Fruit fly (Drosophila melanogaster) whole organism, embryonic: Measurements from ENCODE around the gene Gr98d.
A peak's percentile ranks its signal among the peaks of the same experiment; 100 is the strongest.

Experiments used
- CG1024 ChIP-seq: fragments of 200-800 bp; sonication (Bioruptor generic); IDR thresholded peaks from 2 replicates; pipeline ENCODE4 v1.3.6; 2022; ENCODE audit warnings: missing biosample characterization, missing genetic modification characterization
- CG10267 ChIP-seq: fragments of 200-800 bp; sonication (Bioruptor generic); optimal IDR thresholded peaks from 2 replicates; lab custom pipeline; 2018; ENCODE audit warnings: missing biosample characterization, mild to moderate bottlenecking, missing genetic modification characterization, moderate library complexity
- CG11504 ChIP-seq: fragments of 200-800 bp; sonication (Bioruptor generic); optimal IDR thresholded peaks from 3 replicates; lab custom pipeline; 2019; ENCODE audit warnings: missing biosample characterization, mild to moderate bottlenecking, missing genetic modification characterization, moderate library complexity
- CG12071 ChIP-seq: fragments of 200-800 bp; sonication (Bioruptor generic); optimal IDR thresholded peaks from 3 replicates; lab custom pipeline; 2018; ENCODE audit warnings: missing biosample characterization, mild to moderate bottlenecking, missing genetic modification characterization
- CG12104 ChIP-seq: fragments of 200-800 bp; sonication (Bioruptor generic); optimal IDR thresholded peaks from 3 replicates; lab custom pipeline; 2016; ENCODE audit warnings: missing biosample characterization, missing genetic modification characterization
- CG12299 ChIP-seq: fragments of 200-800 bp; sonication (Bioruptor generic); optimal IDR thresholded peaks from 2 replicates; lab custom pipeline; 2018; ENCODE audit warnings: missing biosample characterization, mild to moderate bottlenecking, missing genetic modification characterization
- CG1233 ChIP-seq: fragments of 200-800 bp; sonication (Bioruptor generic); optimal IDR thresholded peaks from 4 replicates; lab custom pipeline; 2018; ENCODE audit warnings: missing biosample characterization, mild to moderate bottlenecking, missing genetic modification characterization
- CG12769 ChIP-seq: fragments of 200-800 bp; sonication (Bioruptor generic); optimal IDR thresholded peaks from 2 replicates; lab custom pipeline; 2019; ENCODE audit warnings: missing biosample characterization, mild to moderate bottlenecking, missing genetic modification characterization, moderate library complexity
- CG15269 ChIP-seq: fragments of 200-800 bp; sonication (Bioruptor generic); optimal IDR thresholded peaks from 2 replicates; lab custom pipeline; 2018; ENCODE audit warnings: missing biosample characterization, mild to moderate bottlenecking, missing genetic modification characterization, moderate library complexity
- CG17361 ChIP-seq: fragments of 200-800 bp; sonication (Bioruptor generic); IDR thresholded peaks from 3 replicates; pipeline ENCODE4 v1.3.6; 2022; ENCODE audit warnings: missing biosample characterization, missing genetic modification characterization
- CG18619 ChIP-seq: fragments of 200-800 bp; sonication (Bioruptor generic); optimal IDR thresholded peaks from 3 replicates; lab custom pipeline; 2017; ENCODE audit warnings: missing biosample characterization, mild to moderate bottlenecking, missing genetic modification characterization
- CG2116 ChIP-seq: fragments of 200-800 bp; sonication (Bioruptor generic); optimal IDR thresholded peaks from 3 replicates; lab custom pipeline; 2018; ENCODE audit warnings: missing biosample characterization, mild to moderate bottlenecking, missing genetic modification characterization
- CG2678 ChIP-seq: fragments of 200-800 bp; sonication (Bioruptor generic); optimal IDR thresholded peaks from 3 replicates; lab custom pipeline; 2019; ENCODE audit warnings: missing biosample characterization, mild to moderate bottlenecking, missing genetic modification characterization, moderate library complexity
- CG2712 ChIP-seq: fragments of 200-800 bp; optimal IDR thresholded peaks from 3 replicates; lab custom pipeline; 2019; ENCODE audit warnings: missing biosample characterization, mild to moderate bottlenecking, missing genetic modification characterization, moderate library complexity
- CG30431 ChIP-seq: fragments of 200-800 bp; sonication (Bioruptor generic); optimal IDR thresholded peaks from 2 replicates; lab custom pipeline; 2017; ENCODE audit warnings: missing biosample characterization, missing genetic modification characterization
- CG31441 ChIP-seq: fragments of 200-800 bp; sonication (Bioruptor generic); IDR thresholded peaks from 2 replicates; pipeline ENCODE4 v1.3.6; 2022; ENCODE audit warnings: missing biosample characterization, missing genetic modification characterization
- CG3163 ChIP-seq: fragments of 200-800 bp; sonication (Bioruptor generic); optimal IDR thresholded peaks from 3 replicates; lab custom pipeline; 2016; ENCODE audit warnings: missing biosample characterization, missing genetic modification characterization
- CG32532 ChIP-seq: fragments of 200-800 bp; sonication (Bioruptor generic); IDR thresholded peaks from 2 replicates; pipeline ENCODE4 v1.3.6; 2022; ENCODE audit warnings: missing biosample characterization, missing genetic modification characterization
- CG33213 ChIP-seq: fragments of 200-800 bp; sonication (Bioruptor generic); optimal IDR thresholded peaks from 3 replicates; lab custom pipeline; 2016; ENCODE audit warnings: missing biosample characterization, missing genetic modification characterization
- CG4360 ChIP-seq: fragments of 200-800 bp; sonication (Bioruptor generic); IDR thresholded peaks from 2 replicates; pipeline ENCODE4 v1.3.6; 2022; ENCODE audit warnings: missing biosample characterization, missing genetic modification characterization
- CG4617 ChIP-seq: fragments of 200-800 bp; sonication (Bioruptor generic); optimal IDR thresholded peaks from 3 replicates; lab custom pipeline; 2016; ENCODE audit warnings: missing biosample characterization, missing genetic modification characterization, borderline replicate concordance
- CG6765 ChIP-seq: fragments of 200-800 bp; sonication (Bioruptor generic); optimal IDR thresholded peaks from 3 replicates; lab custom pipeline; 2017; ENCODE audit warnings: missing biosample characterization, mild to moderate bottlenecking, missing genetic modification characterization
- CG6791 ChIP-seq: fragments of 200-800 bp; sonication (Bioruptor generic); IDR thresholded peaks from 3 replicates; pipeline ENCODE4 v1.3.6; 2022; ENCODE audit warnings: missing biosample characterization, missing genetic modification characterization; ENCODE audit not compliant: partially characterized antibody
- CG9727 ChIP-seq: fragments of 200-800 bp; sonication (Bioruptor generic); optimal IDR thresholded peaks from 3 replicates; lab custom pipeline; 2017; ENCODE audit warnings: missing biosample characterization, mild to moderate bottlenecking, missing genetic modification characterization
- CrebB ChIP-seq: fragments of 200-800 bp; sonication (Bioruptor generic); optimal IDR thresholded peaks from 3 replicates; lab custom pipeline; 2018; ENCODE audit warnings: missing biosample characterization, mild to moderate bottlenecking, missing genetic modification characterization
- Deaf1 ChIP-seq: fragments of 200-800 bp; optimal IDR thresholded peaks from 3 replicates; lab custom pipeline; 2019; ENCODE audit warnings: missing biosample characterization, mild to moderate bottlenecking, missing genetic modification characterization, moderate library complexity
- Dip2 ChIP-seq: fragments of 200-800 bp; sonication (Bioruptor generic); IDR thresholded peaks from 2 replicates; pipeline ENCODE4 v1.3.6; 2022; ENCODE audit warnings: missing biosample characterization, missing genetic modification characterization
- GATAe ChIP-seq: fragments of 200-800 bp; sonication (Bioruptor generic); conservative IDR thresholded peaks from 2 replicates; pipeline ENCODE4 v1.3.6; 2022; ENCODE audit warnings: missing biosample characterization, missing genetic modification characterization
- HHEX ChIP-seq: fragments of 200-800 bp; sonication (Bioruptor generic); optimal IDR thresholded peaks from 3 replicates; lab custom pipeline; 2017; ENCODE audit warnings: missing biosample characterization, mild to moderate bottlenecking, missing genetic modification characterization, missing genetic modification reagents
- Hr51 ChIP-seq, 2 experiments: fragments of 200-800 bp; sonication (Bioruptor generic); optimal IDR thresholded peaks; 2 replicates in 1 of 2; 3 replicates in 1 of 2; lab custom pipeline; 2016 to 2018; ENCODE audit warnings: missing biosample characterization in 2 of 2, missing genetic modification characterization in 2 of 2, mild to moderate bottlenecking in 1 of 2, moderate library complexity in 1 of 2
- NFAT ChIP-seq: fragments of 200-800 bp; sonication (Bioruptor generic); IDR thresholded peaks from 2 replicates; pipeline ENCODE4 v1.3.6; 2022; ENCODE audit warnings: missing biosample characterization, missing genetic modification characterization
- Ravus ChIP-seq: fragments of 200-800 bp; sonication (Bioruptor generic); IDR thresholded peaks from 2 replicates; pipeline ENCODE4 v1.3.6; 2022; ENCODE audit warnings: missing biosample characterization, missing genetic modification characterization
- Rfx ChIP-seq: fragments of 200-800 bp; sonication (Bioruptor generic); IDR thresholded peaks from 2 replicates; pipeline ENCODE4 v1.3.6; 2022; ENCODE audit warnings: missing biosample characterization, missing genetic modification characterization
- Sox100B ChIP-seq: fragments of 200-800 bp; sonication (Bioruptor generic); optimal IDR thresholded peaks from 3 replicates; lab custom pipeline; 2018; ENCODE audit warnings: missing biosample characterization, mild to moderate bottlenecking, missing genetic modification characterization
- ato ChIP-seq: fragments of 200-800 bp; sonication (Bioruptor generic); IDR thresholded peaks from 2 replicates; pipeline ENCODE4 v1.3.6; 2022; ENCODE audit warnings: missing biosample characterization, missing genetic modification characterization; ENCODE audit not compliant: partially characterized antibody
- az2 ChIP-seq: fragments of 200-800 bp; sonication (Bioruptor generic); optimal IDR thresholded peaks from 3 replicates; lab custom pipeline; 2016; ENCODE audit warnings: missing biosample characterization, missing genetic modification characterization
- bbx ChIP-seq: fragments of 200-800 bp; sonication (Bioruptor generic); IDR thresholded peaks from 2 replicates; pipeline ENCODE4 v1.3.6; 2022; ENCODE audit warnings: missing biosample characterization, missing genetic modification characterization; ENCODE audit not compliant: partially characterized antibody
- bigmax ChIP-seq: fragments of 200-800 bp; sonication (Bioruptor generic); optimal IDR thresholded peaks from 2 replicates; lab custom pipeline; 2018; ENCODE audit warnings: missing biosample characterization, mild to moderate bottlenecking, missing genetic modification characterization
- btn ChIP-seq: fragments of 200-800 bp; sonication (Bioruptor generic); optimal IDR thresholded peaks from 2 replicates; lab custom pipeline; 2016; ENCODE audit warnings: missing biosample characterization, missing genetic modification characterization
- gfzf ChIP-seq: fragments of 200-800 bp; sonication (Bioruptor generic); optimal IDR thresholded peaks from 2 replicates; lab custom pipeline; 2016; ENCODE audit warnings: missing biosample characterization, mild to moderate bottlenecking, missing genetic modification characterization, moderate library complexity
- ind ChIP-seq: fragments of 200-800 bp; sonication (Bioruptor generic); optimal IDR thresholded peaks from 3 replicates; lab custom pipeline; 2016; ENCODE audit warnings: missing biosample characterization, missing genetic modification characterization
- mld ChIP-seq: fragments of 200-800 bp; sonication (Bioruptor generic); IDR thresholded peaks from 3 replicates; pipeline ENCODE4 v1.3.6; 2022; ENCODE audit warnings: missing biosample characterization, missing genetic modification characterization; ENCODE audit not compliant: partially characterized antibody
- odd ChIP-seq: fragments of 200-800 bp; sonication (Bioruptor generic); optimal IDR thresholded peaks from 2 replicates; lab custom pipeline; 2017; ENCODE audit warnings: missing biosample characterization, mild to moderate bottlenecking, missing genetic modification characterization
- org-1 ChIP-seq: fragments of 200-800 bp; sonication (Bioruptor generic); optimal IDR thresholded peaks from 2 replicates; lab custom pipeline; 2017; ENCODE audit warnings: missing biosample characterization, missing genetic modification characterization
- prd ChIP-seq, 3 experiments: fragments of >200 bp in 2 of 3; fragments of 200-800 bp in 1 of 3; sonication (Bioruptor generic) in 1 of 3; optimal IDR thresholded peaks in 2 of 3; IDR thresholded peaks in 1 of 3; 2 replicates in 2 of 3; 3 replicates in 1 of 3; pipeline versions ENCODE4 v1.3.6 to Lab custom; 2017 to 2022; ENCODE audit warnings: missing biosample characterization in 1 of 3, missing genetic modification characterization in 1 of 3
- scrt ChIP-seq: fragments of 200-800 bp; sonication (Bioruptor generic); optimal IDR thresholded peaks from 2 replicates; lab custom pipeline; 2018; ENCODE audit warnings: missing biosample characterization, mild to moderate bottlenecking, missing genetic modification characterization, moderate library complexity
- sd ChIP-seq: fragments of 200-800 bp; sonication (Bioruptor generic); optimal IDR thresholded peaks from 3 replicates; lab custom pipeline; 2018; ENCODE audit warnings: missing biosample characterization, mild to moderate bottlenecking, missing genetic modification characterization, moderate library complexity
- sisA ChIP-seq: fragments of 200-800 bp; sonication (Bioruptor generic); IDR thresholded peaks from 2 replicates; pipeline ENCODE4 v1.3.6; 2022; ENCODE audit warnings: missing biosample characterization, missing genetic modification characterization
- sob ChIP-seq: fragments of 200-800 bp; sonication (Bioruptor generic); IDR thresholded peaks from 2 replicates; pipeline ENCODE4 v1.3.6; 2022; ENCODE audit warnings: missing biosample characterization, missing genetic modification characterization

Gr98d gene

dm6 chr3R:27558660-27559319 is 12.9 kb downstream of the Gr98d start, which contains the start of gene Klp98A (continued):
- TF ChIP-seq CG9727 (GFP tag; lab: Kevin White, UChicago) (no peak), Hr51 (GFP tag; optimal IDR thresholded peaks at IDR 0.05; lab: Kevin White, UChicago) (no peak), CG12769 (peak; percentile 31), CG1024 (GFP tag; lab: Robert Waterston, UW) (no peak), CG17361 (GFP tag; lab: Robert Waterston, UW) (no peak), CG30431 (GFP tag; lab: Kevin White, UChicago) (no peak), NFAT (GFP tag; lab: Robert Waterston, UW) (no peak), CG12071 (GFP tag; lab: Kevin White, UChicago) (no peak), bigmax (no peak), CG2678 (tag; lab: Kevin White, UChicago) (no peak), CG18619 (GFP tag; lab: Kevin White, UChicago) (peak; percentile 6), sisA (no peak), CG33213 (GFP tag; lab: Kevin White, UChicago) (peak; percentile 81), sd (no peak), ind (GFP tag; lab: Kevin White, UChicago) (no peak), az2 (no peak), CG31441 (no peak), btn (GFP tag; lab: Kevin White, UChicago) (no peak), mld (no peak), Rfx (GFP tag; lab: Robert Waterston, UW) (no peak), CG3163 (GFP tag; lab: Kevin White, UChicago) (no peak), CG2712 (tag; lab: Kevin White, UChicago) (peak; percentile 50), HHEX (GFP tag; lab: Kevin White, UChicago) (no peak), Sox100B (GFP tag; lab: Kevin White, UChicago) (no peak), CG12104 (GFP tag; lab: Kevin White, UChicago) (no peak), org-1 (no peak), CG4617 (peak; percentile 73), CG1233 (no peak), GATAe (no peak), scrt (GFP tag; lab: Kevin White, UChicago) (no peak), CG6791 (GFP tag; lab: Robert Waterston, UW) (no peak), Dip2 (GFP tag; lab: Robert Waterston, UW) (no peak), CG32532 (no peak), Deaf1 (tag; lab: Kevin White, UChicago) (peak; percentile 82), prd (optimal IDR thresholded peaks at IDR 0.05; lab: Kevin White, UChicago) (no peak), prd (GFP tag; IDR thresholded peaks at IDR 0.05; lab: Robert Waterston, UW) (no peak), gfzf (GFP tag; lab: Kevin White, UChicago) (peak; percentile 99), CG11504 (no peak), Ravus (GFP tag; lab: Robert Waterston, UW) (no peak), CG4360 (GFP tag; lab: Robert Waterston, UW) (peak; percentile 84), CG12299 (tag; lab: Kevin White, UChicago) (no peak), CG6765 (no peak), bbx (GFP tag; lab: Robert Waterston, UW) (peak; percentile 31; the same call in 1 of the 2 replicates), CG15269 (tag; lab: Kevin White, UChicago) (no peak), CG2116 (GFP tag; lab: Kevin White, UChicago) (peak; percentile 39), CrebB (tag; lab: Kevin White, UChicago) (peak; percentile 41), ato (GFP tag; lab: Robert Waterston, UW) (no peak), sob (GFP tag; lab: Robert Waterston, UW) (no peak), CG10267 (tag; lab: Kevin White, UChicago) (peak; percentile 67), odd (GFP tag; lab: Kevin White, UChicago) (no peak)
